Fruit fly (Drosophila melanogaster) whole organism, prepupa: ENCODE measurements around the gene CG43403.

Experiments
- CG3919 ChIP-seq: fragments of 200-800 bp; sonication (Bioruptor generic); optimal IDR thresholded peaks from 3 replicates; lab custom pipeline; 2016; ENCODE audit warnings: missing biosample characterization, missing genetic modification characterization
- CG8319 ChIP-seq: fragments of 200-800 bp; sonication (Bioruptor generic); optimal IDR thresholded peaks from 3 replicates; lab custom pipeline; 2016; ENCODE audit warnings: missing biosample characterization, missing genetic modification characterization
- Eip78C ChIP-seq: fragments of 200-800 bp; sonication (Bioruptor generic); peaks from one replicate; lab custom pipeline; 2016; ENCODE audit warnings: missing biosample characterization, missing genetic modification characterization
- Ets21C ChIP-seq: fragments of 200-800 bp; sonication (Bioruptor generic); optimal IDR thresholded peaks from 3 replicates; lab custom pipeline; 2016; ENCODE audit warnings: missing biosample characterization, missing genetic modification characterization
- Ets96B ChIP-seq: fragments of 200-800 bp; optimal IDR thresholded peaks from 2 replicates; lab custom pipeline; 2019; ENCODE audit warnings: missing biosample characterization, mild to moderate bottlenecking, missing genetic modification characterization, moderate library complexity
- Gug ChIP-seq: fragments of 200-800 bp; sonication (Bioruptor generic); IDR thresholded peaks from 2 replicates; pipeline ENCODE4 v1.3.6; 2022; ENCODE audit warnings: missing biosample characterization, missing genetic modification characterization
- Hr4 ChIP-seq: fragments of 200-800 bp; sonication (Bioruptor generic); optimal IDR thresholded peaks from 3 replicates; lab custom pipeline; 2016; ENCODE audit warnings: missing biosample characterization, missing genetic modification characterization
- Smox ChIP-seq: fragments of 200-800 bp; sonication (Bioruptor generic); optimal IDR thresholded peaks from 3 replicates; lab custom pipeline; 2016; ENCODE audit warnings: missing biosample characterization, missing genetic modification characterization
- Sox15 ChIP-seq: fragments of 200-800 bp; sonication (Bioruptor generic); optimal IDR thresholded peaks from 3 replicates; lab custom pipeline; 2016; ENCODE audit warnings: missing biosample characterization, missing genetic modification characterization
- fd59A ChIP-seq: fragments of 200-800 bp; sonication (Bioruptor generic); optimal IDR thresholded peaks from 2 replicates; lab custom pipeline; 2017; ENCODE audit warnings: missing biosample characterization, mild to moderate bottlenecking, missing genetic modification characterization, missing genetic modification reagents
- net ChIP-seq: fragments of 200-800 bp; sonication (Bioruptor generic); optimal IDR thresholded peaks from 3 replicates; lab custom pipeline; 2016; ENCODE audit warnings: missing biosample characterization, missing genetic modification characterization
- ss ChIP-seq, 2 experiments: fragments of 200-800 bp; sonication (Bioruptor generic); optimal IDR thresholded peaks; 2 replicates in 1 of 2; 3 replicates in 1 of 2; lab custom pipeline; 2017 to 2018; ENCODE audit warnings: mild to moderate bottlenecking in 2 of 2, missing biosample characterization in 2 of 2, missing genetic modification characterization in 2 of 2, moderate library complexity in 1 of 2
- svp ChIP-seq: fragments of 200-800 bp; sonication (Bioruptor generic); peaks from one replicate; lab custom pipeline; 2016; ENCODE audit warnings: missing biosample characterization, missing genetic modification characterization

- TF ChIP-seq CG3919 (GFP tag; lab: Kevin White, UChicago): no peak
- no peak for TF ChIP-seq ss (GFP tag; optimal IDR thresholded peaks at IDR 0.05; lab: Kevin White, UChicago)
- no peak for TF ChIP-seq net (GFP tag; lab: Kevin White, UChicago)
- TF ChIP-seq Smox (GFP tag; lab: Kevin White, UChicago): no peak
- no peak for TF ChIP-seq Hr4 (GFP tag; lab: Kevin White, UChicago)
- no peak for TF ChIP-seq Gug
- TF ChIP-seq Ets21C: no peak
- TF ChIP-seq svp (GFP tag; lab: Kevin White, UChicago): no peak
- TF ChIP-seq fd59A: no peak
- TF ChIP-seq CG8319 (GFP tag; lab: Kevin White, UChicago): peak; percentile 8
- TF ChIP-seq Sox15 (GFP tag; lab: Kevin White, UChicago): no peak
- no peak for TF ChIP-seq Eip78C (GFP tag; lab: Kevin White, UChicago)
- no peak for TF ChIP-seq Ets96B (tag; lab: Kevin White, UChicago)
These were observed 45.2 kb upstream of the CG43403 start, which contains the start of the genes Rad1 and Sws1 for dm6 chr2L:2574717-2575273.
